Worm (Caenorhabditis elegans): ENCODE results near the gene syx-4.
A peak's percentile ranks its signal among the peaks of the same experiment; 100 is the strongest.

syx-4 gene

ce11 chrIV:8498773-8499360 is 41.8 kb downstream of the syx-4 start, which contains the start of the genes acdh-13 and mesp-1 (continued):
- TF ChIP-seq irx-1 (tag; optimal IDR thresholded peaks at IDR 0.05), result peak; percentile 69
- peak; percentile 67 for TF ChIP-seq nhr-71 (tag; optimal IDR thresholded peaks at IDR 0.05)
- no peak for TF ChIP-seq mef-2 (tag; optimal IDR thresholded peaks at IDR 0.05)
- TF ChIP-seq mep-1 (tag; optimal IDR thresholded peaks at IDR 0.05), result peak; percentile 39
- no peak for TF ChIP-seq ets-5 (GFP tag; IDR thresholded peaks at IDR 0.05)
- peak; percentile 62 for TF ChIP-seq nhr-85 (tag)
- no peak for TF ChIP-seq unc-130 (tag; optimal IDR thresholded peaks at IDR 0.05)
- TF ChIP-seq fkh-4 (tag; optimal IDR thresholded peaks at IDR 0.05; ENCODE audit: borderline replicate concordance), result peak; percentile 62
- no peak for TF ChIP-seq nhr-19 (GFP tag; conservative IDR thresholded peaks at IDR 0.05)

ce11 chrIV:8499956-8500355 is 42.9 kb downstream of the syx-4 start:
- no peak for TF ChIP-seq lin-39 (tag; optimal IDR thresholded peaks at IDR 0.05)
- TF ChIP-seq dpl-1 (GFP tag; optimal IDR thresholded peaks at IDR 0.05), result no peak
- no peak for TF ChIP-seq swsn-7 (tag; optimal IDR thresholded peaks at IDR 0.05)
- no peak for TF ChIP-seq nhr-90 (tag; optimal IDR thresholded peaks at IDR 0.05; ENCODE audit: poor library complexity)
- TF ChIP-seq nhr-77 (tag; optimal IDR thresholded peaks at IDR 0.05), result no peak
- TF ChIP-seq nhr-11 (tag; optimal IDR thresholded peaks at IDR 0.05), result no peak
- no peak for TF ChIP-seq lin-15B (tag; optimal IDR thresholded peaks at IDR 0.05)
- TF ChIP-seq xbp-1 (tag; optimal IDR thresholded peaks at IDR 0.05), result no peak
- TF ChIP-seq ces-1 (GFP tag; optimal IDR thresholded peaks at IDR 0.05), result no peak
- TF ChIP-seq fkh-10 (GFP tag; optimal IDR thresholded peaks at IDR 0.05), result no peak
- TF ChIP-seq lin-35 (GFP tag; optimal IDR thresholded peaks at IDR 0.05), result no peak
- no peak for TF ChIP-seq isw-1 (GFP tag; IDR thresholded peaks at IDR 0.05)
- no peak for TF ChIP-seq mab-9 (GFP tag; IDR thresholded peaks at IDR 0.05)
- TF ChIP-seq egl-27 (tag; optimal IDR thresholded peaks at IDR 0.05), result no peak
- TF ChIP-seq irx-1 (tag; optimal IDR thresholded peaks at IDR 0.05), result no peak
- TF ChIP-seq snpc-4 (tag; optimal IDR thresholded peaks at IDR 0.05), result no peak
- no peak for TF ChIP-seq lsy-2 (tag; optimal IDR thresholded peaks at IDR 0.05)
- no peak for TF ChIP-seq zip-4 (GFP tag; optimal IDR thresholded peaks at IDR 0.05)

- TF ChIP-seq ces-1 (GFP tag; optimal IDR thresholded peaks at IDR 0.05), result no peak
- TF ChIP-seq snpc-4 (tag; optimal IDR thresholded peaks at IDR 0.05), result no peak
These were observed 44.3 kb downstream of the syx-4 start, which contains the start of gene C28C12.1 for ce11 chrIV:8501382-8501781. Gene C28C12.1 (plus strand): TSS chrIV:8501682.

ce11 chrIV:8506034-8506433 is 49.0 kb downstream of the syx-4 start:
- TF ChIP-seq mab-9 (GFP tag; IDR thresholded peaks at IDR 0.05), result no peak
- no peak for TF ChIP-seq lin-39 (tag; optimal IDR thresholded peaks at IDR 0.05)
- TF ChIP-seq hlh-17 (GFP tag; optimal IDR thresholded peaks at IDR 0.05; ENCODE audit: borderline replicate concordance), result no peak
- TF ChIP-seq unc-62 (GFP tag; optimal IDR thresholded peaks at IDR 0.05), result no peak
- no peak for TF ChIP-seq swsn-7 (tag; optimal IDR thresholded peaks at IDR 0.05)
- TF ChIP-seq rnt-1 (tag; optimal IDR thresholded peaks at IDR 0.05), result no peak
